Worm (Caenorhabditis elegans): ENCODE measurements around the gene F44F4.10.

- TF ChIP-seq ztf-23 (GFP tag; IDR thresholded peaks at IDR 0.05) = no peak
- TF ChIP-seq tab-1 (GFP tag; IDR thresholded peaks at IDR 0.05) = no peak
- no peak for TF ChIP-seq cog-1 (tag; optimal IDR thresholded peaks at IDR 0.05)
- no peak for TF ChIP-seq med-1 (GFP tag; optimal IDR thresholded peaks at IDR 0.05; ENCODE audit: insufficient read depth)
- no peak for TF ChIP-seq flt-1 (GFP tag; IDR thresholded peaks at IDR 0.05)
- TF ChIP-seq ztf-29 (GFP tag; IDR thresholded peaks at IDR 0.05) = no peak
- TF ChIP-seq ref-1 (GFP tag; conservative IDR thresholded peaks at IDR 0.05) = no peak
- no peak for TF ChIP-seq T22C8.4 (GFP tag; IDR thresholded peaks at IDR 0.05)
- TF ChIP-seq klf-2 (GFP tag; conservative IDR thresholded peaks at IDR 0.05) = no peak
These were observed 30.0 kb downstream of the F44F4.10 start for ce11 chrII:10887097-10887496.

Measured in whole organism, midembryonic.